Worm (Caenorhabditis elegans): ENCODE measurements around the gene R13A1.1.

DNA sequence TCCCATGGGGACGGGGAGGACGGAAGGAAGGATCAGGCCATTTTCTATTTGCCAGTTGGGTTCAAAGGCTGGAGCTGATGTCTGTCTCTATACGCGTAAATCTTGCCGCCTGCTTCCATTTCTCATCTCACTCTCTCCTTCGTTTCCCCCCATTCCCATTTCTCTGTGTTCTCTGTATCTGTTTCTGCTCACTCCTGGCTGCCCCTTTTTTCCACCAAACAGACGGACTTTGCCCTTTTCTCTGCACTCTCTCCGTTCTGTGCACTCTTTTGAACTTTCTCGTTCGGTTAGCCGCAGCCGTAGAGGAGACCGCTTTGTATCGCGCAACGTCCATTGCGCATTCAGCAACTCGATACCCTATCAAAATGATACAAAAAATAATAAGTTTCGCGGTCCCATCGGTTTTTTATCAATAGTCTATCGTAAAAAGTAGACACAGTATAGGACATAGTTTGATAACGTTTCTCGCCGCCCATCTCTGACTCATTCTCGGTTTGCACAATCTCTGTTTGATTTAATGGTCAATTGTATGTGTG, 15.6 kb downstream of the R13A1.1 start:
- TF ChIP-seq klf-2 (GFP tag; conservative IDR thresholded peaks at IDR 0.05) (no peak), tab-1 (GFP tag; IDR thresholded peaks at IDR 0.05) (0 out of 2 replicates have a peak, but pooled peaks have one; percentile 52), T22C8.4 (GFP tag; IDR thresholded peaks at IDR 0.05) (no peak), ztf-23 (GFP tag; IDR thresholded peaks at IDR 0.05) (peak; percentile 55; the same call in 1 of the 2 replicates)

All from whole organism, midembryonic.